Worm (Caenorhabditis elegans) whole organism, L3 larva: Measurements from ENCODE around the gene orc-4.

Experiments used
- R02D3.7 ChIP-seq: fragments of 150-350 bp; optimal IDR thresholded peaks from 2 replicates; lab custom pipeline; 2014; ENCODE audit warnings: missing biosample characterization, missing genetic modification characterization
- ZK546.5 ChIP-seq: sonication (generic microtip); optimal IDR thresholded peaks from 2 replicates; lab custom pipeline; 2017; ENCODE audit warnings: missing biosample characterization, missing genetic modification characterization
- aly-2 ChIP-seq: fragments of 150-350 bp; optimal IDR thresholded peaks from 2 replicates; lab custom pipeline; 2014; ENCODE audit warnings: missing biosample characterization, missing genetic modification characterization
- ama-1 ChIP-seq: fragments of 150-350 bp; optimal IDR thresholded peaks from 2 replicates; lab custom pipeline; 2018
- ceh-16 ChIP-seq: sonication (generic microtip); optimal IDR thresholded peaks from 2 replicates; lab custom pipeline; 2017; ENCODE audit warnings: missing biosample characterization, missing genetic modification characterization
- ceh-82 ChIP-seq: fragments of 150-350 bp; optimal IDR thresholded peaks from 2 replicates; lab custom pipeline; 2014; ENCODE audit warnings: missing biosample characterization, missing genetic modification characterization
- ceh-9 ChIP-seq: sonication (generic microtip); optimal IDR thresholded peaks from 2 replicates; lab custom pipeline; 2018; ENCODE audit warnings: missing biosample characterization, missing genetic modification characterization
- egl-27 ChIP-seq: sonication (generic microtip); optimal IDR thresholded peaks from 4 replicates; lab custom pipeline; 2017; ENCODE audit warnings: missing biosample characterization, missing genetic modification reagents, missing genetic modification characterization
- egl-5 ChIP-seq: fragments of 150-350 bp; optimal IDR thresholded peaks from 2 replicates; lab custom pipeline; 2017; ENCODE audit warnings: missing biosample characterization, missing genetic modification reagents, missing genetic modification characterization, inconsistent platforms
- elt-1 ChIP-seq: fragments of 150-350 bp; optimal IDR thresholded peaks from 2 replicates; lab custom pipeline; 2014; ENCODE audit warnings: missing biosample characterization, missing genetic modification characterization
- elt-2 ChIP-seq: sonication (generic microtip); optimal IDR thresholded peaks from 2 replicates; lab custom pipeline; 2016; ENCODE audit warnings: missing genetic modification reagents, mild to moderate bottlenecking, missing genetic modification characterization, missing compliant biosample characterization
- fkh-10 ChIP-seq: sonication (generic microtip); optimal IDR thresholded peaks from 2 replicates; lab custom pipeline; 2017; ENCODE audit warnings: missing biosample characterization, missing genetic modification reagents, missing genetic modification characterization
- fkh-2 ChIP-seq: fragments of 150-350 bp; optimal IDR thresholded peaks from 2 replicates; lab custom pipeline; 2014; ENCODE audit warnings: missing biosample characterization, missing genetic modification reagents, missing genetic modification characterization
- hmg-11 ChIP-seq: sonication (generic microtip); optimal IDR thresholded peaks from 2 replicates; lab custom pipeline; 2016; ENCODE audit warnings: missing genetic modification characterization, missing compliant biosample characterization
- jun-1 ChIP-seq: fragments of 150-350 bp; optimal IDR thresholded peaks from 2 replicates; lab custom pipeline; 2014; ENCODE audit warnings: missing biosample characterization, missing genetic modification reagents, missing genetic modification characterization
- lin-15B ChIP-seq: fragments of 150-350 bp; optimal IDR thresholded peaks from 2 replicates; lab custom pipeline; 2014; ENCODE audit warnings: missing biosample characterization, missing genetic modification characterization
- lin-39 ChIP-seq: fragments of 150-350 bp; optimal IDR thresholded peaks from 2 replicates; lab custom pipeline; 2018; ENCODE audit warnings: missing biosample characterization, missing genetic modification reagents, missing genetic modification characterization
- lsy-12 ChIP-seq: sonication (generic microtip); optimal IDR thresholded peaks from 2 replicates; lab custom pipeline; 2016; ENCODE audit warnings: mild to moderate bottlenecking, missing genetic modification characterization, missing compliant biosample characterization
- mdl-1 ChIP-seq: fragments of 150-350 bp; optimal IDR thresholded peaks from 2 replicates; lab custom pipeline; 2014; ENCODE audit warnings: missing biosample characterization, missing genetic modification characterization
- mml-1 ChIP-seq: fragments of 150-350 bp; sonication (generic microtip); optimal IDR thresholded peaks from 3 replicates; lab custom pipeline; 2014; ENCODE audit warnings: missing biosample characterization, missing genetic modification characterization
- nfya-1 ChIP-seq: sonication (generic microtip); optimal IDR thresholded peaks from 2 replicates; lab custom pipeline; 2017; ENCODE audit warnings: missing genetic modification characterization, mild to moderate bottlenecking, missing compliant biosample characterization, antibody characterized with exemption, moderate library complexity; ENCODE audit not compliant: insufficient read depth
- nhr-11 ChIP-seq: fragments of 150-350 bp; optimal IDR thresholded peaks from 2 replicates; lab custom pipeline; 2014; ENCODE audit warnings: missing biosample characterization, missing genetic modification characterization
- nhr-12 ChIP-seq: fragments of 150-350 bp; optimal IDR thresholded peaks from 2 replicates; lab custom pipeline; 2014; ENCODE audit warnings: missing biosample characterization, missing genetic modification characterization
- nhr-23 ChIP-seq: fragments of 150-350 bp; optimal IDR thresholded peaks from 2 replicates; lab custom pipeline; 2014; ENCODE audit warnings: missing biosample characterization, missing genetic modification reagents, missing genetic modification characterization
- nhr-237 ChIP-seq: fragments of 150-350 bp; optimal IDR thresholded peaks from 2 replicates; lab custom pipeline; 2014; ENCODE audit warnings: missing biosample characterization, missing genetic modification characterization
- nhr-25 ChIP-seq: sonication (generic microtip); optimal IDR thresholded peaks from 2 replicates; lab custom pipeline; 2017; ENCODE audit warnings: missing biosample characterization, missing genetic modification characterization
- nhr-28 ChIP-seq: fragments of 150-350 bp; optimal IDR thresholded peaks from 2 replicates; lab custom pipeline; 2014; ENCODE audit warnings: missing biosample characterization, missing genetic modification characterization
- nhr-43 ChIP-seq: sonication (generic microtip); optimal IDR thresholded peaks from 2 replicates; lab custom pipeline; 2016; ENCODE audit warnings: mild to moderate bottlenecking, missing genetic modification characterization, missing compliant biosample characterization; ENCODE audit not compliant: poor library complexity, severe bottlenecking
- nhr-67 ChIP-seq: fragments of 150-350 bp; optimal IDR thresholded peaks from 2 replicates; lab custom pipeline; 2014; ENCODE audit warnings: missing biosample characterization, missing genetic modification characterization
- nhr-77 ChIP-seq: fragments of 150-350 bp; optimal IDR thresholded peaks from 2 replicates; lab custom pipeline; 2014; ENCODE audit warnings: missing biosample characterization, missing genetic modification characterization
- pha-4 ChIP-seq: fragments of 150-350 bp; optimal IDR thresholded peaks from 2 replicates; lab custom pipeline; 2014; ENCODE audit warnings: missing biosample characterization, missing genetic modification reagents, missing genetic modification characterization
- pqm-1 ChIP-seq: fragments of 150-350 bp; optimal IDR thresholded peaks from 2 replicates; lab custom pipeline; 2017; ENCODE audit warnings: missing biosample characterization, missing genetic modification characterization, inconsistent platforms
- sea-2 ChIP-seq: fragments of 150-350 bp; sonication (generic microtip); optimal IDR thresholded peaks from 4 replicates; lab custom pipeline; 2014; ENCODE audit warnings: missing biosample characterization, missing genetic modification reagents, missing genetic modification characterization
- skn-1 ChIP-seq: fragments of 150-350 bp; optimal IDR thresholded peaks from 2 replicates; lab custom pipeline; 2014; ENCODE audit warnings: missing biosample characterization, missing genetic modification characterization
- snpc-4 ChIP-seq: fragments of 150-350 bp; optimal IDR thresholded peaks from 2 replicates; lab custom pipeline; 2014; ENCODE audit warnings: missing biosample characterization, missing genetic modification characterization
- tbx-2 ChIP-seq: sonication (generic microtip); optimal IDR thresholded peaks from 2 replicates; lab custom pipeline; 2016; ENCODE audit warnings: mild to moderate bottlenecking, missing genetic modification characterization, missing compliant biosample characterization
- unc-39 ChIP-seq: sonication (generic microtip); optimal IDR thresholded peaks from 4 replicates; lab custom pipeline; 2017; ENCODE audit warnings: missing biosample characterization, missing genetic modification characterization
- unc-62 ChIP-seq: fragments of 150-350 bp; sonication (generic microtip); optimal IDR thresholded peaks from 4 replicates; lab custom pipeline; 2014; ENCODE audit warnings: missing biosample characterization, missing genetic modification reagents, missing genetic modification characterization
- zag-1 ChIP-seq: fragments of 150-350 bp; optimal IDR thresholded peaks from 2 replicates; lab custom pipeline; 2014; ENCODE audit warnings: missing biosample characterization, missing genetic modification characterization
- ztf-11 ChIP-seq: fragments of 150-350 bp; optimal IDR thresholded peaks from 2 replicates; lab custom pipeline; 2014; ENCODE audit warnings: missing biosample characterization, missing genetic modification characterization

The orc-4 gene

DNA sequence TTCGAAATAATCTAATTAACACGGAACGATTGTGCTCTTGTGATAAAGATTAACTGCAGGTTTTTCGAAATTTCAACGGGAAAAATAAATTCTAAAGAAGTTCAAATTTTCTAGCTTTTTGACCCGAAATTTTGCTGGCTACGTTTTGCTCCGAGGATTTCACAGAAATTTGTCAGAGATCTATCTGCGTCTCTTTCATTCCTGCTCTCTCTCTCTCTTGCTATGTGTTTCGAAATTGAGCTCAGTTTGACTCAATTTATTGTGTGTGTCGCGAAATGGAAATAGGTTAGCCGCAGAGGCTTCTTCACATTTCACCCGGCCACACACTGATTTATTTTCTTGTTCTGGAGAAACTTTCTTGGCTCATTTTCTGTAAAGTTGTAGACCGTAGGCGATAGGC lies 11.7 kb downstream of the orc-4 start:
- peak; percentile 10 for TF ChIP-seq hmg-11 (tag; lab: Kevin White, UChicago)
- TF ChIP-seq R02D3.7 (tag; lab: Kevin White, UChicago): no peak

DNA sequence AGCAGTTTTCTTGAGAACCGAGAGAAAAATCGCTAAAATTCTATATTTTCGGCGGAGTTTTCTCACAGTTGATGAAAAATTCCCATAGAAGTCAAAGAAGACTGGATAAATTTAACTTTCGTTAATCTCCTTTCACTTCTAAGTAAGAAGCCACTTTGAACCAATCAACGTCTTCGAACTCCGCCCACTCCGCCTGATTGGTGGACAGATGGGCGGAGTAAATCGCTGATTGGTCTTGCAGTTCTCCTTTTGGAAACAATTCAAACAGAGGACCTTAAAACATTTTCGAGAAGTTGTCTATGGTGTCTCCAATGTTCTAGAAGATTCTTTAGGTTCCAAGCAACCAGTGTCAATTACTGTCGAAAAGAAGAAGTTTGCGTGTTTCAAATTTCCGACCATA lies 12.4 kb downstream of the orc-4 start:
- TF ChIP-seq mml-1 (tag; lab: Kevin White, UChicago) (no peak), nhr-12 (tag; lab: Kevin White, UChicago) (no peak), nfya-1 (tag; lab: Kevin White, UChicago) (peak; percentile 99), nhr-237 (tag; lab: Kevin White, UChicago) (no peak), unc-39 (tag; lab: Kevin White, UChicago) (no peak), unc-62 (GFP tag; lab: Kevin White, UChicago) (no peak), hmg-11 (tag; lab: Kevin White, UChicago) (no peak)

DNA sequence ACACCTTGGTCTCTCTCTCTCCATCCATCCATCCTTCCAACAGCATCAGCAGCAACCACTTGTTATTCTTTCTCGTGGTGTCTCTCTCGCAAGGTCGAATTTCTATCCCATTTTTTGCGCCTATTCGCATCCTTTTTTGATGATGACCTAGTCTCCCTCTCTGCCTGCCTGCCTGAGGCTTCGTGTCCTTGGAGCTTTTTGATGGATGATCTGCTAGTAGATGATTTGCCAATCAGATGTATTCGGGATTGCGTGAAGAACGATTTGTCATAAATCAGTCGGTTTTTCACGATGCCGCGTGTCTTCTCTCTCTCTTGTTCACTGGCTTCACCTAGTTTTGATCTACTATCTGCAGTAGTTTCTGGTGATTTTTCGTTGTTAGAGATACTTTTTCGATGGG lies 15.3 kb downstream of the orc-4 start:
- TF ChIP-seq nhr-25 (peak; percentile 57), ama-1 (lab: Kevin White, UChicago) (no peak), nhr-67 (no peak), elt-1 (tag; lab: Kevin White, UChicago) (no peak), ztf-11 (tag; lab: Kevin White, UChicago) (no peak), nhr-11 (tag; lab: Kevin White, UChicago) (no peak), lin-39 (peak; percentile 37), nhr-23 (tag; lab: Kevin White, UChicago) (peak; percentile 8), unc-39 (tag; lab: Kevin White, UChicago) (no peak), mdl-1 (tag; lab: Kevin White, UChicago) (no peak), zag-1 (tag; lab: Kevin White, UChicago) (no peak), fkh-2 (tag; lab: Kevin White, UChicago) (no peak), aly-2 (tag; lab: Kevin White, UChicago) (no peak), sea-2 (no peak), fkh-10 (GFP tag; lab: Kevin White, UChicago) (no peak), egl-27 (tag; lab: Kevin White, UChicago) (no peak), nhr-237 (tag; lab: Kevin White, UChicago) (no peak)

DNA sequence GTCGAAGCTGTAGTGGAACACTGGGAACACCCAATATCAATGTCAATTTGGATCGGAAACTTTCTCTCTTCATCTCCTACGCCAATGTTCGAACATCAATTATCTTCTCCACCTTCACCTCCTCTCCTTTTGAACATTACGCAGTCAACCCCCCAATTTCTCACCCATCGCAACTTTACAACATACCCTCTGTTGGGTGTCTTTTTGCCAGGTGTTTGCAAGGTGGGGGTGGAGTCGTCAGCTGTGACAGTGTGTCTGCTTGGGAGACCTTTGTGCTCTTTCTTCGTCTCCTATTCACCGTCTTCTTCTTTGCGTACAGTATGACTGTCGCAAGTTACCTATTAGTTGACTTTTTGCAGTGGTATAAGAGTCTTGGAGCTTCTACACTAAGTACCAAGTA lies 20.7 kb downstream of the orc-4 start:
- TF ChIP-seq pqm-1 (tag; lab: Kevin White, UChicago): no peak
- no peak for TF ChIP-seq ztf-11 (tag; lab: Kevin White, UChicago)
- no peak for TF ChIP-seq lin-15B
- TF ChIP-seq lin-39: no peak
- no peak for TF ChIP-seq nhr-23 (tag; lab: Kevin White, UChicago)
- no peak for TF ChIP-seq ceh-82 (tag; lab: Kevin White, UChicago)
- TF ChIP-seq nhr-77 (tag; lab: Kevin White, UChicago): no peak
- no peak for TF ChIP-seq sea-2
- TF ChIP-seq nhr-28 (tag; lab: Kevin White, UChicago): no peak
- no peak for TF ChIP-seq ceh-9
- no peak for TF ChIP-seq nhr-67
- TF ChIP-seq mdl-1 (tag; lab: Kevin White, UChicago): no peak
- TF ChIP-seq hmg-11 (tag; lab: Kevin White, UChicago): no peak
- TF ChIP-seq skn-1 (tag; lab: Kevin White, UChicago): no peak

DNA sequence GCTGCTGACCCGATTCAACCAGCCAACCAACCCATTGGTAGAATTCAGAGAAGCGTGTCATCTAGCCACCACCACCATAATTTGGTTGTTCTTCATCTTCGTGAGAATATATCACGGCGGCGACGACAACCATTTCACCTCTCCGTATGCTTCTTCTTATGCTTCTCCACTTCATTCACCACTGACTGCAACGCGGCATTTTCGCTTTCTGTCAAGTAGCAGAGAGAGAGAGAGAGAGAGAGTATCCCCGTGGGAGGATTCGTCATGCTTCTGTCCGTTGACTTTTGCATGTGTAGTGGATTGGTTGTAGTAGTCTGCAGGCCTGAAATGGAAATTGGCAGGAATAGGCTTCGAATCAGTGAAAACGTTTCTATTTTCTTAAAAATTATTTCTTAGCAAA lies 25.9 kb downstream of the orc-4 start:
- no peak for TF ChIP-seq tbx-2 (tag; lab: Kevin White, UChicago)
- no peak for TF ChIP-seq nhr-77 (tag; lab: Kevin White, UChicago)
- TF ChIP-seq pha-4 (tag; lab: Kevin White, UChicago): no peak
- TF ChIP-seq ama-1 (lab: Kevin White, UChicago): no peak
- TF ChIP-seq nhr-237 (tag; lab: Kevin White, UChicago): no peak
- TF ChIP-seq nhr-43 (tag; lab: Kevin White, UChicago): no peak
- TF ChIP-seq lsy-12 (tag; lab: Kevin White, UChicago): no peak
- TF ChIP-seq ZK546.5: no peak
- TF ChIP-seq aly-2 (tag; lab: Kevin White, UChicago): no peak
- TF ChIP-seq elt-2: no peak
- TF ChIP-seq snpc-4: no peak
- TF ChIP-seq sea-2: no peak
- TF ChIP-seq ztf-11 (tag; lab: Kevin White, UChicago): no peak
- TF ChIP-seq nhr-12 (tag; lab: Kevin White, UChicago): no peak
- TF ChIP-seq ceh-16 (tag; lab: Kevin White, UChicago): no peak
- TF ChIP-seq ceh-82 (tag; lab: Kevin White, UChicago): no peak
- no peak for TF ChIP-seq unc-62 (GFP tag; lab: Kevin White, UChicago)
- TF ChIP-seq jun-1 (tag; lab: Kevin White, UChicago): no peak
- no peak for TF ChIP-seq egl-5 (tag; lab: Kevin White, UChicago)
- TF ChIP-seq, all 47 proteins: peak for 0
